Worm (Caenorhabditis elegans): ENCODE data around the gene C06A8.6.
A peak's percentile ranks its signal among the peaks of the same experiment; 100 is the strongest.

Gene C06A8.6

ce11 chrII:7772411-7772810, at the start of gene C06A8.6:
TSS of gene C06A8.6 (plus strand) at chrII:7772499.
- TF ChIP-seq ceh-43 (GFP tag; optimal IDR thresholded peaks at IDR 0.05) (no peak), snpc-4 (tag; optimal IDR thresholded peaks at IDR 0.05) (no peak), pha-4 (tag; optimal IDR thresholded peaks at IDR 0.05) (no peak)

- TF ChIP-seq elt-1 (tag; optimal IDR thresholded peaks at IDR 0.05; ENCODE audit: borderline replicate concordance, insufficient read depth) (no peak), nhr-237 (tag; optimal IDR thresholded peaks at IDR 0.05) (no peak), unc-62 (GFP tag; optimal IDR thresholded peaks at IDR 0.05) (peak; percentile 49), lsy-2 (tag; optimal IDR thresholded peaks at IDR 0.05) (no peak), mls-2 (tag; optimal IDR thresholded peaks at IDR 0.05) (no peak), mab-5 (tag; optimal IDR thresholded peaks at IDR 0.05) (no peak), drap-1 (GFP tag; optimal IDR thresholded peaks at IDR 0.05) (no peak), hlh-1 (tag; optimal IDR thresholded peaks at IDR 0.05) (peak; percentile 90), ztf-11 (tag; optimal IDR thresholded peaks at IDR 0.05) (no peak), sem-2 (GFP tag; optimal IDR thresholded peaks at IDR 0.05) (no peak), nhr-76 (tag; optimal IDR thresholded peaks at IDR 0.05) (no peak), unc-120 (tag; optimal IDR thresholded peaks at IDR 0.05; ENCODE audit: poor library complexity, severe bottlenecking) (peak; percentile 81)
These were observed 49.5 kb upstream of the C06A8.6 start for ce11 chrII:7722784-7723183.

ce11 chrII:7724603-7725002, 47.7 kb upstream of the C06A8.6 start, which contains the start of gene cpna-2:
TSS of gene cpna-2 (plus strand) at chrII:7724903.
- TF ChIP-seq unc-39 (tag; optimal IDR thresholded peaks at IDR 0.05) (no peak), ceh-83 (GFP tag; optimal IDR thresholded peaks at IDR 0.05) (no peak), ceh-39 (tag; optimal IDR thresholded peaks at IDR 0.05) (no peak), drap-1 (GFP tag; optimal IDR thresholded peaks at IDR 0.05) (no peak), lsy-2 (tag; optimal IDR thresholded peaks at IDR 0.05) (no peak), flh-1 (GFP tag; optimal IDR thresholded peaks at IDR 0.05) (no peak), mls-2 (tag; optimal IDR thresholded peaks at IDR 0.05) (no peak), hlh-1 (tag; optimal IDR thresholded peaks at IDR 0.05) (no peak), M03D4.4 (tag; optimal IDR thresholded peaks at IDR 0.05) (no peak), sptf-1 (tag; optimal IDR thresholded peaks at IDR 0.05) (no peak), nhr-12 (tag; optimal IDR thresholded peaks at IDR 0.05) (no peak), nhr-76 (tag; optimal IDR thresholded peaks at IDR 0.05) (no peak)

- no peak for TF ChIP-seq lin-32 (GFP tag; optimal IDR thresholded peaks at IDR 0.05)
- no peak for TF ChIP-seq nhr-12 (tag; optimal IDR thresholded peaks at IDR 0.05)
- TF ChIP-seq bed-3 (GFP tag; optimal IDR thresholded peaks at IDR 0.05), result no peak
- no peak for TF ChIP-seq blmp-1 (tag; optimal IDR thresholded peaks at IDR 0.05)
- TF ChIP-seq hlh-1 (tag; optimal IDR thresholded peaks at IDR 0.05), result no peak
- no peak for TF ChIP-seq unc-120 (tag; optimal IDR thresholded peaks at IDR 0.05; ENCODE audit: poor library complexity, severe bottlenecking)
- TF ChIP-seq lin-13 (tag; optimal IDR thresholded peaks at IDR 0.05), result no peak
- TF ChIP-seq unc-39 (tag; optimal IDR thresholded peaks at IDR 0.05), result no peak
- no peak for TF ChIP-seq drap-1 (GFP tag; optimal IDR thresholded peaks at IDR 0.05)
These were observed 35.6 kb upstream of the C06A8.6 start for ce11 chrII:7736725-7737124.

ce11 chrII:7753500-7753899, 18.8 kb upstream of the C06A8.6 start, which contains the start of gene trx-1:
TSS of gene trx-1 (minus strand) at chrII:7753600.
- TF ChIP-seq tbx-8 (GFP tag; optimal IDR thresholded peaks at IDR 0.05) (no peak), nhr-2 (tag; optimal IDR thresholded peaks at IDR 0.05) (no peak), nhr-12 (tag; optimal IDR thresholded peaks at IDR 0.05) (no peak), ces-1 (GFP tag; optimal IDR thresholded peaks at IDR 0.05) (no peak), unc-120 (tag; optimal IDR thresholded peaks at IDR 0.05; ENCODE audit: poor library complexity, severe bottlenecking) (no peak), ceh-43 (GFP tag; optimal IDR thresholded peaks at IDR 0.05) (no peak), cnd-1 (tag; optimal IDR thresholded peaks at IDR 0.05) (no peak), zip-8 (tag; optimal IDR thresholded peaks at IDR 0.05) (no peak), ham-2 (GFP tag; optimal IDR thresholded peaks at IDR 0.05) (no peak), sptf-1 (tag; optimal IDR thresholded peaks at IDR 0.05) (no peak), mab-5 (tag; optimal IDR thresholded peaks at IDR 0.05) (no peak), M03D4.4 (tag; optimal IDR thresholded peaks at IDR 0.05) (no peak), lin-32 (GFP tag; optimal IDR thresholded peaks at IDR 0.05) (no peak), nhr-76 (tag; optimal IDR thresholded peaks at IDR 0.05) (no peak), bed-3 (GFP tag; optimal IDR thresholded peaks at IDR 0.05) (no peak), elt-3 (tag; optimal IDR thresholded peaks at IDR 0.05) (no peak)
